Worm (Caenorhabditis elegans) whole organism, late embryonic: Measurements from ENCODE around the gene Y82E9BL.18.

Source experiments
- C38D4.7 ChIP-seq: fragments of 200-800 bp; sonication (Bioruptor generic); optimal IDR thresholded peaks from 2 replicates; lab custom pipeline; 2018; ENCODE audit warnings: mild to moderate bottlenecking, missing genetic modification characterization, moderate library complexity, missing compliant biosample characterization
- F13H6.1 ChIP-seq: sonication (generic microtip); optimal IDR thresholded peaks from 2 replicates; lab custom pipeline; 2016; ENCODE audit warnings: missing genetic modification characterization, missing compliant biosample characterization
- K02D7.2 ChIP-seq: sonication (generic microtip); optimal IDR thresholded peaks from 2 replicates; lab custom pipeline; 2017; ENCODE audit warnings: mild to moderate bottlenecking, missing genetic modification characterization, missing compliant biosample characterization
- ceh-19 ChIP-seq: fragments of 200-800 bp; sonication (Bioruptor generic); optimal IDR thresholded peaks from 2 replicates; lab custom pipeline; 2018; ENCODE audit warnings: mild to moderate bottlenecking, missing genetic modification characterization, missing compliant biosample characterization
- ceh-2 ChIP-seq: sonication (generic microtip); optimal IDR thresholded peaks from 2 replicates; lab custom pipeline; 2016; ENCODE audit warnings: missing genotype, missing genetic modification characterization, missing compliant biosample characterization
- ceh-22 ChIP-seq: sonication (generic microtip); optimal IDR thresholded peaks from 2 replicates; lab custom pipeline; 2017; ENCODE audit warnings: missing biosample characterization, missing genetic modification characterization
- ceh-30 ChIP-seq: fragments of 150-350 bp; optimal IDR thresholded peaks from 2 replicates; lab custom pipeline; 2014; ENCODE audit warnings: missing biosample characterization, missing genetic modification characterization
- ceh-31 ChIP-seq: sonication (generic microtip); optimal IDR thresholded peaks from 2 replicates; lab custom pipeline; 2016; ENCODE audit warnings: missing genetic modification characterization, missing compliant biosample characterization
- ceh-34 ChIP-seq: sonication (generic microtip); optimal IDR thresholded peaks from 2 replicates; lab custom pipeline; 2016; ENCODE audit warnings: mild to moderate bottlenecking, missing genetic modification characterization, missing compliant biosample characterization
- ceh-45 ChIP-seq: fragments of 200-800 bp; sonication (Bioruptor generic); IDR thresholded peaks from 2 replicates; pipeline ENCODE4 v1.3.6; 2022; ENCODE audit warnings: missing genetic modification reagents, missing genetic modification characterization, missing compliant biosample characterization
- ceh-48 ChIP-seq: sonication (generic microtip); optimal IDR thresholded peaks from 2 replicates; lab custom pipeline; 2016; ENCODE audit warnings: missing genetic modification characterization, inconsistent platforms, missing compliant biosample characterization
- ceh-9 ChIP-seq: sonication (generic microtip); optimal IDR thresholded peaks from 2 replicates; lab custom pipeline; 2016; ENCODE audit warnings: mild to moderate bottlenecking, missing genetic modification characterization, inconsistent platforms, missing compliant biosample characterization
- che-1 ChIP-seq: sonication (generic microtip); optimal IDR thresholded peaks from 2 replicates; lab custom pipeline; 2016; ENCODE audit warnings: mild to moderate bottlenecking, missing genetic modification characterization, missing compliant biosample characterization
- dve-1 ChIP-seq: sonication (generic microtip); optimal IDR thresholded peaks from 2 replicates; lab custom pipeline; 2017; ENCODE audit warnings: antibody characterized with exemption, mild to moderate bottlenecking, missing genetic modification characterization, missing compliant biosample characterization
- elt-2 ChIP-seq: sonication (generic microtip); optimal IDR thresholded peaks from 2 replicates; lab custom pipeline; 2016; ENCODE audit warnings: missing genetic modification reagents, missing genetic modification characterization, missing compliant biosample characterization
- ets-4 ChIP-seq: sonication (generic microtip); optimal IDR thresholded peaks from 2 replicates; lab custom pipeline; 2016; ENCODE audit warnings: missing genetic modification characterization, missing compliant biosample characterization
- fkh-6 ChIP-seq: sonication (generic microtip); optimal IDR thresholded peaks from 2 replicates; lab custom pipeline; 2016; ENCODE audit warnings: missing genetic modification characterization, missing compliant biosample characterization
- hlh-13 ChIP-seq: fragments of 200-800 bp; sonication (Bioruptor generic); optimal IDR thresholded peaks from 2 replicates; lab custom pipeline; 2018; ENCODE audit warnings: mild to moderate bottlenecking, missing genetic modification characterization, missing compliant biosample characterization
- hlh-6 ChIP-seq: sonication (generic microtip); optimal IDR thresholded peaks from 2 replicates; lab custom pipeline; 2016; ENCODE audit warnings: missing genotype, missing genetic modification characterization, missing compliant biosample characterization
- lim-6 ChIP-seq: sonication (generic microtip); optimal IDR thresholded peaks from 2 replicates; lab custom pipeline; 2016; ENCODE audit warnings: missing genetic modification characterization, missing compliant biosample characterization
- lin-11 ChIP-seq: fragments of 200-800 bp; sonication (Bioruptor generic); optimal IDR thresholded peaks from 2 replicates; lab custom pipeline; 2018; ENCODE audit warnings: mild to moderate bottlenecking, missing genetic modification characterization, missing compliant biosample characterization
- madf-2 ChIP-seq: sonication (generic microtip); optimal IDR thresholded peaks from 2 replicates; lab custom pipeline; 2017; ENCODE audit warnings: missing genetic modification characterization, missing compliant biosample characterization
- nhr-11 ChIP-seq: fragments of 150-350 bp; optimal IDR thresholded peaks from 2 replicates; lab custom pipeline; 2014; ENCODE audit warnings: missing biosample characterization, missing genetic modification characterization
- nhr-232 ChIP-seq: sonication (generic microtip); optimal IDR thresholded peaks from 2 replicates; lab custom pipeline; 2016; ENCODE audit warnings: missing genetic modification characterization, missing compliant biosample characterization
- odd-2 ChIP-seq: sonication (generic microtip); optimal IDR thresholded peaks from 2 replicates; lab custom pipeline; 2017; ENCODE audit warnings: antibody characterized with exemption, mild to moderate bottlenecking, missing genetic modification characterization, missing compliant biosample characterization
- pat-9 ChIP-seq: fragments of 200-800 bp; sonication (Bioruptor generic); optimal IDR thresholded peaks from 2 replicates; lab custom pipeline; 2018; ENCODE audit warnings: mild to moderate bottlenecking, missing genetic modification characterization, moderate library complexity, missing compliant biosample characterization
- pax-1 ChIP-seq: fragments of 150-350 bp; optimal IDR thresholded peaks from 2 replicates; lab custom pipeline; 2014; ENCODE audit warnings: missing biosample characterization, missing genetic modification characterization
- pha-2 ChIP-seq: sonication (generic microtip); optimal IDR thresholded peaks from 2 replicates; lab custom pipeline; 2017; ENCODE audit warnings: mild to moderate bottlenecking, missing genetic modification characterization, missing compliant biosample characterization
- rnt-1 ChIP-seq: sonication (generic microtip); optimal IDR thresholded peaks from 2 replicates; lab custom pipeline; 2016; ENCODE audit warnings: missing genetic modification characterization, missing compliant biosample characterization
- sdc-2 ChIP-seq: sonication (generic microtip); optimal IDR thresholded peaks from 2 replicates; lab custom pipeline; 2016; ENCODE audit warnings: missing genotype, missing genetic modification characterization, missing compliant biosample characterization
- sox-2 ChIP-seq: fragments of 200-800 bp; sonication (Bioruptor generic); IDR thresholded peaks from 2 replicates; pipeline ENCODE4 v1.3.6; 2022; ENCODE audit warnings: missing genetic modification reagents, missing genetic modification characterization, missing compliant biosample characterization
- syd-9 ChIP-seq: sonication (generic microtip); optimal IDR thresholded peaks from 2 replicates; lab custom pipeline; 2016; ENCODE audit warnings: mild to moderate bottlenecking, missing genetic modification characterization, moderate library complexity, missing compliant biosample characterization
- tbx-7 ChIP-seq: sonication (generic microtip); optimal IDR thresholded peaks from 2 replicates; lab custom pipeline; 2016; ENCODE audit warnings: missing genotype, missing genetic modification characterization, missing compliant biosample characterization
- ttx-3 ChIP-seq: sonication (generic microtip); optimal IDR thresholded peaks from 2 replicates; lab custom pipeline; 2016; ENCODE audit warnings: missing genetic modification reagents, missing genetic modification characterization, missing compliant biosample characterization
- unc-3 ChIP-seq, 2 experiments: fragments of 200-800 bp in 1 of 2; sonication (Bioruptor generic) in 1 of 2; sonication (generic microtip) in 1 of 2; conservative IDR thresholded peaks in 1 of 2; optimal IDR thresholded peaks in 1 of 2; 2 replicates each; pipeline versions ENCODE4 v1.3.6 to Lab custom; 2016 to 2022; ENCODE audit warnings: missing compliant biosample characterization in 2 of 2, missing genetic modification characterization in 2 of 2, missing genetic modification reagents in 1 of 2
- unc-86 ChIP-seq: sonication (generic microtip); optimal IDR thresholded peaks from 2 replicates; lab custom pipeline; 2016; ENCODE audit warnings: missing genetic modification characterization, missing compliant biosample characterization

Gene Y82E9BL.18

DNA sequence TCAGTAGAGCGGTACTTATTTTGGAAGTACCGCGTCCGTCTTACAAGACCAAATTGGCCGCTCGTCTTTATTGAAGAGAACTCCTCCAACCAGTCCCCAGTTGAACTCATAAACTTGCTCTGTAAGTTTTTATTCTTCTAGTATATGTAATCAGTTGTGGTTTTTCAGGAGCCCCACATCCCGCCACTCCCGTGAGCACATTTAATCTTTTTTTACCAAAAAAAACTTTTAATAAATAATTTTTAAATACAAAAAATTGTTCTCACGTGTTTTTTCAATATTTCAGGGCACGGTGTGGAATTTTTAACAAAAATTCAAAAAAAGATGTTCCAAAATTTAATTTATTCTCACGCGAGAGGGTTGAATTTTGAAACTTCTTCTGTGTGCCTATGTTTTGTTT, 2.1 kb upstream of the Y82E9BL.18 start, which contains the start of gene fbxa-14:
Gene fbxa-14 (minus strand): TSS at position 101 of the 400 bp plus-strand sequence.
- no peak for TF ChIP-seq rnt-1 (tag; lab: Kevin White, UChicago)
- TF ChIP-seq hlh-13 (GFP tag; lab: Kevin White, UChicago) = no peak
- TF ChIP-seq F13H6.1 = no peak
- no peak for TF ChIP-seq ceh-2
- TF ChIP-seq nhr-11 (tag; lab: Kevin White, UChicago) = no peak
- TF ChIP-seq pat-9 = no peak
- no peak for TF ChIP-seq ceh-19 (GFP tag; lab: Kevin White, UChicago)
- no peak for TF ChIP-seq che-1 (tag; lab: Kevin White, UChicago)

DNA sequence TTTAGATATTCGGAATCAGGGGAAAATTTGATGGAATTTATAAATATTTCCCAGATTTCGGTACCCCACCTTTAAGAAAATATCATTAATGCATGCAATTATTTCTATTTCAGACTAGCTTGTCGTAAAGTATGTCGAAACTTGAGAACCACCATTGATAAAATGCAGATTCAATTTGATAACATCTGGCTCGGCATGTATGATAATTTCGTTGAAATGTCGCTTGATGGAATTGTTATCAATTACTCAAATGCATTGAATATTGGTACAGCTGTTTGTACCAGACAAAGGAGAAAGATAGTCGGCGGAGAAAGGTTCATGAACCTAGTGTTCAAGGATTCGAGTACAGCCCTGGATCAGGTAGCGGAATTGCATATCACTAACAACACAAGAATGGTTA, 5.3 kb downstream of the Y82E9BL.18 start, which contains the start of gene Y82E9BL.19:
Gene Y82E9BL.19 (plus strand): TSS at position 123 of the 400 bp plus-strand sequence.
- TF ChIP-seq odd-2 (no peak), K02D7.2 (tag; lab: Kevin White, UChicago) (no peak), ets-4 (tag; lab: Kevin White, UChicago) (no peak), ceh-2 (no peak), fkh-6 (tag; lab: Kevin White, UChicago) (no peak), sdc-2 (tag; lab: Kevin White, UChicago) (no peak), syd-9 (tag; lab: Kevin White, UChicago) (no peak)

DNA sequence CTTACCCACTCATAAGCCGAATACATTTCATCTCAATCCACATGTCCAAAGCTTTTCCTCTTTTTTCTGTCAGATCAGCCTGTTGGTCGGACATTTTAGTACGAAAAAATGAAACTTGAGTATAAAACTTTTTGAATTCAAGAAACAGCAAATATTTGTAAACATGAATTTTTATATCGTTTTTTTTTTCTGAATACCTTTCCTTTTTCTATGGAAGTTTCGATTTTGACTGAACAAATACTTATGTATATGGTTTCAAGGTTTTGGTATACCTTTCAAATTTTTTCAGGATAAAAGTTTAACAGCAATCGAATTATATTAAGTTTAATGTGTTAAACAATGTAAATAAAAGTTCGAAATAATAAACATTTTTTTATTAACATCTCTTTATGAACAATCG, 13.7 kb downstream of the Y82E9BL.18 start, which contains the start of gene fbxa-5:
Gene fbxa-5 (minus strand): TSS at position 101 of the 400 bp plus-strand sequence.
- TF ChIP-seq fkh-6 (tag; lab: Kevin White, UChicago) (no peak), C38D4.7 (GFP tag; lab: Kevin White, UChicago) (no peak), elt-2 (tag; lab: Kevin White, UChicago) (no peak), lin-11 (tag; lab: Kevin White, UChicago) (no peak), unc-3 (GFP tag; conservative IDR thresholded peaks at IDR 0.05; lab: Robert Waterston, UW) (no peak), unc-3 (tag; optimal IDR thresholded peaks at IDR 0.05; lab: Kevin White, UChicago) (no peak), pat-9 (no peak), tbx-7 (tag; lab: Kevin White, UChicago) (no peak), pax-1 (no peak), madf-2 (no peak), rnt-1 (tag; lab: Kevin White, UChicago) (no peak), ceh-22 (tag; lab: Kevin White, UChicago) (no peak), ceh-48 (tag; lab: Kevin White, UChicago) (no peak), ceh-34 (no peak)
- TF ChIP-seq, all 69 proteins: peak for 0

DNA sequence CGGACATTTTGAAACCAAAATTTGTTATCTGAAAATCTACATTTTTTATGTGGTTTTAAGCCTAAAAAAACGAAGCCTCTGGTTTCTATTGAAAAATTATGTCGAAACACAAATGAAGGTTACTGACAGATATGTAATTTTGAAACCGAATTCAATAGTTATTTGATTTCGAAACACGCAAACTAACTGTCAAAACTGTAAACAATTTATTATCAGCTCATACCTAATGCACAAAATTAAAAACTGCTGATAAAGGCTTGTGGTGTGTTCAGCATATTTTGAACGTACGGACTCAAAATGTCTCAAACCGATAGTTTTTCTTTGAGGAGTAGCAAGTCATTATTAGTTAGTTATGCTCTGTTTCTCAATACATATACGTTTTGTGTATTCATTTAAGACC, 15.9 kb downstream of the Y82E9BL.18 start, which contains the start of gene fbxa-26:
Gene fbxa-26 (minus strand): TSS at position 35 of the 400 bp plus-strand sequence.
- no peak for TF ChIP-seq fkh-6 (tag; lab: Kevin White, UChicago)
- TF ChIP-seq ceh-30 (tag; lab: Kevin White, UChicago) = no peak
- TF ChIP-seq syd-9 (tag; lab: Kevin White, UChicago) = no peak

DNA sequence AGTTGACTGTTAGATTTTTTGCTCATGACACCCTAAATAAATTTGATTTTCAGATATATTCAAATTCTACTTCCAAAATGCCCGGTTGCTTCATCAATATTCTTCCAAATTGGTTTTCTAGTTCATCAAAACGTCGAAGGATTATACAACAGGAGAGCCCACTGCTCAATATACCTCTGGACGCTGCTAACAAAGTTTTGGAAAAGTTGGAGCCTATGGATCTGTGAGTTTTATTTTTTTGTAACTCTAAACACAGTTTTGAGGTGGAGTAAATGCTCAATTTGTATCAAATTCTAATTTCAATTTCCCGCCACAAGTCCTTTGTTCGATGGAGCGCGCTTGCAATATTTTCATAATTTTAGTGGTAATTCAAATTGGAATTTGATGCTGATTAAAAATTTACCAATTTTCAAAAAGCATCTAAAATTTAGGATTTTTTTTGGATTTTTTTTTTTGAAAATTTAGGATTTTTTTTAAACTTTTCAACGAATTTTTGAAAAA, 16.4 kb downstream of the Y82E9BL.18 start, which contains the start of gene fbxa-27:
Gene fbxa-27 (plus strand): TSS at position 51 of the 501 bp plus-strand sequence.
- TF ChIP-seq ceh-2 = no peak
- TF ChIP-seq hlh-6 = no peak
- TF ChIP-seq sox-2 = no peak
- no peak for TF ChIP-seq pha-2 (tag; lab: Kevin White, UChicago)
- TF ChIP-seq ttx-3 (tag; lab: Kevin White, UChicago) = no peak
- TF ChIP-seq ceh-45 (GFP tag; lab: Robert Waterston, UW) = no peak

DNA sequence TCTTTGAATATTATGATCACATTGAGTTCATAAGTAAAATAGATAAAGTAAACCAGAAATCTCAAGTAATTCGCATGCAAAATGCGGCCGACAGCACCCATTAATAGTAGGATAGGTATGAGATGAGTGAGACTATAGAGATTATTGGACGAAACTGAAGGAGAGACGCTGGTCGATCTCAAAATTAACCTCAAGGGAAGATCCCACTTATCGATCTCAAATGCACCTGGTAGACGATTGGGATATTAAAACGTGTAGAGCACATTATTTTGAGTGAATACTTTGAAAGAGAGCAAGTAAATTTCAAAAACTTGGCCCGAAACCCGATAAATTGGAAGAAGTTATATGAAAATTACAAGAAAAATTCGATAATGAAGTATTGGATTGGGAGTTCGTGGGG, 19.1 kb downstream of the Y82E9BL.18 start, which contains the start of gene Y82E9BL.6:
Gene Y82E9BL.6 (minus strand): TSS at position 101 of the 400 bp plus-strand sequence.
- TF ChIP-seq ceh-31 (tag; lab: Kevin White, UChicago) = no peak
- TF ChIP-seq hlh-6 = no peak
- no peak for TF ChIP-seq dve-1 (tag; lab: Kevin White, UChicago)
- no peak for TF ChIP-seq unc-86 (tag; lab: Kevin White, UChicago)
- TF ChIP-seq nhr-232 = no peak
- TF ChIP-seq ceh-9 (tag; lab: Kevin White, UChicago) = no peak
- TF ChIP-seq pat-9 = no peak
- no peak for TF ChIP-seq ceh-30 (tag; lab: Kevin White, UChicago)
- TF ChIP-seq lim-6 (tag; lab: Kevin White, UChicago) = no peak
- TF ChIP-seq pha-2 (tag; lab: Kevin White, UChicago) = no peak
- no peak for TF ChIP-seq C38D4.7 (GFP tag; lab: Kevin White, UChicago)
